Worm (Caenorhabditis elegans): ENCODE measurements around the gene str-4.

- TF ChIP-seq tbx-37 (GFP tag; conservative IDR thresholded peaks at IDR 0.05) (peak; percentile 71), ama-1 (optimal IDR thresholded peaks at IDR 0.05) (no peak), B0310.2 (tag; optimal IDR thresholded peaks at IDR 0.05) (no peak), hnd-1 (tag; optimal IDR thresholded peaks at IDR 0.05) (no peak), tra-4 (tag; optimal IDR thresholded peaks at IDR 0.05) (no peak), pes-1 (GFP tag; IDR thresholded peaks at IDR 0.05) (no peak), flt-1 (GFP tag; IDR thresholded peaks at IDR 0.05) (no peak), hmbx-1 (tag; optimal IDR thresholded peaks at IDR 0.05) (no peak), hmg-4 (GFP tag; optimal IDR thresholded peaks at IDR 0.05) (no peak), tbx-11 (GFP tag; IDR thresholded peaks at IDR 0.05) (no peak), ceh-36 (tag; optimal IDR thresholded peaks at IDR 0.05) (no peak)
Measured at ce11 chrV:13313045-13313623, 26.4 kb downstream of the str-4 start, which contains the start of gene C50B6.3.

Measured in whole organism, early embryonic.